Worm (Caenorhabditis elegans) whole organism, mixed stage, embryonic: ENCODE results near the gene Y68A4B.3.

Experiments
- ceh-43 ChIP-seq: fragments of 200-800 bp; sonication (Bioruptor generic); optimal IDR thresholded peaks from 2 replicates; lab custom pipeline; 2018; ENCODE audit warnings: mild to moderate bottlenecking, missing genetic modification characterization, moderate library complexity, missing compliant biosample characterization
- elt-3 ChIP-seq: fragments of 150-350 bp; optimal IDR thresholded peaks from 2 replicates; lab custom pipeline; 2014; ENCODE audit warnings: missing biosample characterization, missing genetic modification characterization
- hlh-1 ChIP-seq: fragments of 150-350 bp; optimal IDR thresholded peaks from 2 replicates; lab custom pipeline; 2014; ENCODE audit warnings: missing biosample characterization, missing genetic modification reagents, missing genetic modification characterization
- lin-13 ChIP-seq: fragments of 150-350 bp; optimal IDR thresholded peaks from 2 replicates; lab custom pipeline; 2014; ENCODE audit warnings: missing biosample characterization, missing genetic modification characterization
- lsy-2 ChIP-seq: fragments of 150-350 bp; optimal IDR thresholded peaks from 2 replicates; lab custom pipeline; 2014; ENCODE audit warnings: missing biosample characterization, missing genetic modification characterization
- mab-5 ChIP-seq: fragments of 150-350 bp; optimal IDR thresholded peaks from 2 replicates; lab custom pipeline; 2014; ENCODE audit warnings: missing biosample characterization, missing genetic modification characterization
- nhr-237 ChIP-seq: fragments of 150-350 bp; optimal IDR thresholded peaks from 2 replicates; lab custom pipeline; 2014; ENCODE audit warnings: missing biosample characterization, missing genetic modification characterization
- nhr-28 ChIP-seq: fragments of 150-350 bp; optimal IDR thresholded peaks from 2 replicates; lab custom pipeline; 2014; ENCODE audit warnings: missing biosample characterization, missing genetic modification characterization
- nhr-76 ChIP-seq: sonication (generic microtip); optimal IDR thresholded peaks from 2 replicates; lab custom pipeline; 2017; ENCODE audit warnings: missing biosample characterization, missing genetic modification characterization
- snpc-4 ChIP-seq: fragments of 150-350 bp; optimal IDR thresholded peaks from 2 replicates; lab custom pipeline; 2014; ENCODE audit warnings: missing biosample characterization, missing genetic modification characterization
- sptf-1 ChIP-seq: sonication (generic microtip); optimal IDR thresholded peaks from 2 replicates; lab custom pipeline; 2017; ENCODE audit warnings: mild to moderate bottlenecking, missing genetic modification characterization, moderate library complexity, missing compliant biosample characterization
- unc-62 ChIP-seq: fragments of 150-350 bp; optimal IDR thresholded peaks from 2 replicates; lab custom pipeline; 2014; ENCODE audit warnings: missing biosample characterization, missing genetic modification reagents, missing genetic modification characterization
- ztf-11 ChIP-seq: fragments of 150-350 bp; optimal IDR thresholded peaks from 2 replicates; lab custom pipeline; 2014; ENCODE audit warnings: missing biosample characterization, missing genetic modification characterization

DNA sequence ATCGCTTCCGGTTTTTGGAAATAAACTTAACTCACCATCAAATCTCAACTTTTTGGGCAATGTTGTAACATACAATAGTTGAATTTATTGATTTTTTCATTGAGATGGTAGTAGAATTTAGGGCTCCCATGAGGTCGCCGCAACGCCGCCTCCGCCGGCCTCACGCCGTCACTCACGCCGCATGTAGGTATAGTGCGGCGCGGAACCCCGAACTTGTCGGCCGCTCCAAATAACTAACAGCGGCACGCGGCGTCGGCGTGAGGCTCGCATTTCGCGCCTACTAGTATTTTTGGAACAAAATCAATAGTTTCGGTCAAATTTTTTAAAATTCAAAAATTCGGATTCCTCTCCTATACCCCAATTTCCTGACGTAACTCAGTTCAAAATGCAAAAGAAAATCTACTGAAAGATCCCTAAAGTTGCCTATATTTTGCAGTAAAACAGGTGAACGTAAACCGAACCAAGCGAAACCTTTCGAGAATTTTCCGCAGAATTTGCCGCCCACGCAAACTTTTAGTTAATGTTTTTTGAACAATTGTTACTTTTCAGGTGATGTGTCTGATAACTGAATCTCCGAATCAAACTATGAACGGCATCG, 9.0 kb upstream of the Y68A4B.3 start, which contains the start of gene Y61B8A.6:
- TF ChIP-seq nhr-28 (tag; lab: Kevin White, UChicago), result no peak
- TF ChIP-seq ztf-11 (tag; lab: Kevin White, UChicago), result no peak
- TF ChIP-seq sptf-1, result no peak
- no peak for TF ChIP-seq nhr-237 (tag; lab: Kevin White, UChicago)
- TF ChIP-seq unc-62 (GFP tag; lab: Kevin White, UChicago), result no peak
- no peak for TF ChIP-seq lin-13 (tag; lab: Kevin White, UChicago)
- TF ChIP-seq ceh-43 (GFP tag; lab: Kevin White, UChicago), result no peak
- no peak for TF ChIP-seq nhr-76 (tag; lab: Kevin White, UChicago)
- TF ChIP-seq mab-5 (tag; lab: Kevin White, UChicago), result no peak
- no peak for TF ChIP-seq snpc-4
- TF ChIP-seq lsy-2 (tag; lab: Kevin White, UChicago), result no peak
- no peak for TF ChIP-seq elt-3 (tag; lab: Kevin White, UChicago)
- no peak for TF ChIP-seq hlh-1 (tag; lab: Kevin White, UChicago)
